Fruit fly (Drosophila melanogaster) whole organism, prepupa: Measurements from ENCODE around the gene CG31675.
A peak's percentile ranks its signal among the peaks of the same experiment; 100 is the strongest.

Experiments
- Blimp-1 ChIP-seq: fragments of 200-800 bp; sonication (Bioruptor generic); optimal IDR thresholded peaks from 3 replicates; lab custom pipeline; 2017; ENCODE audit warnings: missing biosample characterization, missing genetic modification characterization, mild to moderate bottlenecking, moderate library complexity, missing genetic modification reagents
- CG10631 ChIP-seq: fragments of 200-800 bp; sonication (Bioruptor generic); optimal IDR thresholded peaks from 2 replicates; lab custom pipeline; 2016; ENCODE audit warnings: missing biosample characterization, missing genetic modification characterization
- CG10669 ChIP-seq: fragments of 200-800 bp; sonication (Bioruptor generic); optimal IDR thresholded peaks from 3 replicates; lab custom pipeline; 2018; ENCODE audit warnings: missing biosample characterization, mild to moderate bottlenecking, missing genetic modification characterization, moderate library complexity
- CG11762 ChIP-seq: fragments of 200-800 bp; sonication (Bioruptor generic); optimal IDR thresholded peaks from 3 replicates; lab custom pipeline; 2016; ENCODE audit warnings: missing biosample characterization, missing genetic modification characterization; ENCODE audit not compliant: insufficient read depth
- CG11902 ChIP-seq: fragments of 200-800 bp; sonication (Bioruptor generic); optimal IDR thresholded peaks from 3 replicates; lab custom pipeline; 2016; ENCODE audit warnings: missing biosample characterization, missing genetic modification characterization
- CG1621 ChIP-seq: fragments of 200-800 bp; sonication (Bioruptor generic); optimal IDR thresholded peaks from 3 replicates; lab custom pipeline; 2018; ENCODE audit warnings: missing biosample characterization, mild to moderate bottlenecking, missing genetic modification characterization
- CG16779 ChIP-seq: fragments of 200-800 bp; sonication (Bioruptor generic); optimal IDR thresholded peaks from 3 replicates; lab custom pipeline; 2017; ENCODE audit warnings: missing biosample characterization, mild to moderate bottlenecking, missing genetic modification characterization
- CG3032 ChIP-seq: fragments of 200-800 bp; optimal IDR thresholded peaks from 2 replicates; lab custom pipeline; 2019; ENCODE audit warnings: missing biosample characterization, mild to moderate bottlenecking, missing genetic modification characterization, moderate library complexity
- CG31627 ChIP-seq: fragments of 200-800 bp; sonication (Bioruptor generic); optimal IDR thresholded peaks from 3 replicates; lab custom pipeline; 2016; ENCODE audit warnings: missing biosample characterization, missing genetic modification characterization
- CG32006 ChIP-seq: fragments of 200-800 bp; sonication (Bioruptor generic); optimal IDR thresholded peaks from 3 replicates; lab custom pipeline; 2017; ENCODE audit warnings: missing biosample characterization, mild to moderate bottlenecking, missing genetic modification characterization
- CG34406 ChIP-seq: fragments of 200-800 bp; sonication (Bioruptor generic); optimal IDR thresholded peaks from 3 replicates; lab custom pipeline; 2016; ENCODE audit warnings: missing biosample characterization, missing genetic modification characterization
- CG3919 ChIP-seq: fragments of 200-800 bp; sonication (Bioruptor generic); optimal IDR thresholded peaks from 3 replicates; lab custom pipeline; 2016; ENCODE audit warnings: missing biosample characterization, missing genetic modification characterization
- CG6163 ChIP-seq: fragments of 200-800 bp; sonication (Bioruptor generic); IDR thresholded peaks from 3 replicates; pipeline ENCODE4 v1.3.6; 2022; ENCODE audit warnings: missing biosample characterization, missing genetic modification characterization
- CG6276 ChIP-seq: fragments of 200-800 bp; sonication (Bioruptor generic); optimal IDR thresholded peaks from 2 replicates; lab custom pipeline; 2017; ENCODE audit warnings: missing biosample characterization, mild to moderate bottlenecking, missing genetic modification characterization
- CG7368 ChIP-seq: fragments of 200-800 bp; sonication (Bioruptor generic); optimal IDR thresholded peaks from 3 replicates; lab custom pipeline; 2016; ENCODE audit warnings: missing biosample characterization, missing genetic modification characterization
- CG8119 ChIP-seq: fragments of 200-800 bp; sonication (Bioruptor generic); IDR thresholded peaks from 3 replicates; pipeline ENCODE4 v1.3.6; 2022; ENCODE audit warnings: missing biosample characterization, missing genetic modification characterization
- CG8319 ChIP-seq: fragments of 200-800 bp; sonication (Bioruptor generic); optimal IDR thresholded peaks from 3 replicates; lab custom pipeline; 2016; ENCODE audit warnings: missing biosample characterization, missing genetic modification characterization
- CG8632 ChIP-seq: fragments of 200-800 bp; sonication (Bioruptor generic); optimal IDR thresholded peaks from 3 replicates; lab custom pipeline; 2016; ENCODE audit warnings: missing biosample characterization, missing genetic modification characterization
- Eip75B ChIP-seq: fragments of 200-800 bp; sonication (Bioruptor generic); optimal IDR thresholded peaks from 3 replicates; lab custom pipeline; 2016; ENCODE audit warnings: missing biosample characterization, missing genetic modification characterization
- Eip93F ChIP-seq: fragments of 200-800 bp; sonication (Bioruptor generic); optimal IDR thresholded peaks from 2 replicates; lab custom pipeline; 2016; ENCODE audit warnings: missing biosample characterization, mild to moderate bottlenecking, missing genetic modification characterization
- Ets21C ChIP-seq: fragments of 200-800 bp; sonication (Bioruptor generic); optimal IDR thresholded peaks from 3 replicates; lab custom pipeline; 2016; ENCODE audit warnings: missing biosample characterization, missing genetic modification characterization
- Ets96B ChIP-seq: fragments of 200-800 bp; optimal IDR thresholded peaks from 2 replicates; lab custom pipeline; 2019; ENCODE audit warnings: missing biosample characterization, mild to moderate bottlenecking, missing genetic modification characterization, moderate library complexity
- Gug ChIP-seq: fragments of 200-800 bp; sonication (Bioruptor generic); IDR thresholded peaks from 2 replicates; pipeline ENCODE4 v1.3.6; 2022; ENCODE audit warnings: missing biosample characterization, missing genetic modification characterization
- Hr38 ChIP-seq: sonication (Bioruptor generic); optimal IDR thresholded peaks from 2 replicates; lab custom pipeline; 2016; ENCODE audit warnings: missing biosample characterization, missing genetic modification characterization
- Hr39 ChIP-seq: fragments of 200-800 bp; sonication (Bioruptor generic); optimal IDR thresholded peaks from 2 replicates; lab custom pipeline; 2016; ENCODE audit warnings: missing biosample characterization, missing genetic modification characterization
- Hr4 ChIP-seq: fragments of 200-800 bp; sonication (Bioruptor generic); optimal IDR thresholded peaks from 3 replicates; lab custom pipeline; 2016; ENCODE audit warnings: missing biosample characterization, missing genetic modification characterization
- Lpt ChIP-seq: fragments of 200-800 bp; sonication (Bioruptor generic); optimal IDR thresholded peaks from 3 replicates; lab custom pipeline; 2016; ENCODE audit warnings: missing biosample characterization, missing genetic modification characterization
- Met ChIP-seq: fragments of 200-800 bp; sonication (Bioruptor generic); optimal IDR thresholded peaks from 3 replicates; lab custom pipeline; 2016; ENCODE audit warnings: missing biosample characterization, missing genetic modification characterization
- OdsH ChIP-seq: fragments of 200-800 bp; sonication (Bioruptor generic); optimal IDR thresholded peaks from 3 replicates; lab custom pipeline; 2016; ENCODE audit warnings: missing biosample characterization, missing genetic modification characterization
- Sox102F ChIP-seq: fragments of 200-800 bp; sonication (Bioruptor generic); optimal IDR thresholded peaks from 2 replicates; lab custom pipeline; 2016; ENCODE audit warnings: missing biosample characterization, mild to moderate bottlenecking, missing genetic modification characterization
- Sox14 ChIP-seq: fragments of 200-800 bp; sonication (Bioruptor generic); optimal IDR thresholded peaks from 3 replicates; lab custom pipeline; 2016; ENCODE audit warnings: missing biosample characterization, missing genetic modification characterization
- Sox15 ChIP-seq: fragments of 200-800 bp; sonication (Bioruptor generic); optimal IDR thresholded peaks from 3 replicates; lab custom pipeline; 2016; ENCODE audit warnings: missing biosample characterization, missing genetic modification characterization
- achi ChIP-seq: fragments of 200-800 bp; sonication (Bioruptor generic); optimal IDR thresholded peaks from 3 replicates; lab custom pipeline; 2016; ENCODE audit warnings: missing biosample characterization, missing genetic modification characterization
- cyc ChIP-seq: fragments of 200-800 bp; sonication (Bioruptor generic); optimal IDR thresholded peaks from 3 replicates; lab custom pipeline; 2016; ENCODE audit warnings: missing biosample characterization, missing genetic modification characterization
- dac ChIP-seq: fragments of 200-800 bp; sonication (Bioruptor generic); optimal IDR thresholded peaks from 2 replicates; lab custom pipeline; 2017; ENCODE audit warnings: missing biosample characterization, mild to moderate bottlenecking, missing genetic modification characterization
- dsx ChIP-seq: fragments of 200-800 bp; optimal IDR thresholded peaks from 3 replicates; lab custom pipeline; 2019; ENCODE audit warnings: missing biosample characterization, mild to moderate bottlenecking, missing genetic modification characterization, moderate library complexity; ENCODE audit not compliant: poor library complexity, severe bottlenecking
- eg ChIP-seq: fragments of 200-800 bp; sonication (Bioruptor generic); IDR thresholded peaks from 3 replicates; pipeline ENCODE4 v1.3.6; 2022; ENCODE audit warnings: missing biosample characterization, missing genetic modification characterization
- esn ChIP-seq: fragments of 200-800 bp; sonication (Bioruptor generic); optimal IDR thresholded peaks from 2 replicates; lab custom pipeline; 2016; ENCODE audit warnings: missing biosample characterization, mild to moderate bottlenecking, missing genetic modification characterization, moderate library complexity
- fd59A ChIP-seq: fragments of 200-800 bp; sonication (Bioruptor generic); optimal IDR thresholded peaks from 2 replicates; lab custom pipeline; 2017; ENCODE audit warnings: missing biosample characterization, mild to moderate bottlenecking, missing genetic modification characterization, missing genetic modification reagents
- fd85E ChIP-seq: fragments of 200-800 bp; sonication (Bioruptor generic); optimal IDR thresholded peaks from 3 replicates; lab custom pipeline; 2016; ENCODE audit warnings: missing biosample characterization, missing genetic modification characterization
- net ChIP-seq: fragments of 200-800 bp; sonication (Bioruptor generic); optimal IDR thresholded peaks from 3 replicates; lab custom pipeline; 2016; ENCODE audit warnings: missing biosample characterization, missing genetic modification characterization
- pdm3 ChIP-seq: fragments of 200-800 bp; sonication (Bioruptor generic); optimal IDR thresholded peaks from 3 replicates; lab custom pipeline; 2016; ENCODE audit warnings: missing biosample characterization, missing genetic modification characterization
- ss ChIP-seq, 2 experiments: fragments of 200-800 bp; sonication (Bioruptor generic); optimal IDR thresholded peaks; 2 replicates in 1 of 2; 3 replicates in 1 of 2; lab custom pipeline; 2017 to 2018; ENCODE audit warnings: mild to moderate bottlenecking in 2 of 2, missing biosample characterization in 2 of 2, missing genetic modification characterization in 2 of 2, moderate library complexity in 1 of 2
- svp ChIP-seq: fragments of 200-800 bp; sonication (Bioruptor generic); peaks from one replicate; lab custom pipeline; 2016; ENCODE audit warnings: missing biosample characterization, missing genetic modification characterization
- topi ChIP-seq: fragments of 200-800 bp; sonication (Bioruptor generic); optimal IDR thresholded peaks from 3 replicates; lab custom pipeline; 2016; ENCODE audit warnings: missing biosample characterization, missing genetic modification characterization
- vri ChIP-seq: fragments of 200-800 bp; sonication (Bioruptor generic); optimal IDR thresholded peaks from 3 replicates; lab custom pipeline; 2016; ENCODE audit warnings: missing biosample characterization, mild to moderate bottlenecking, missing genetic modification characterization

CG31675 gene

dm6 chr2L:20912789-20913300 lies 45.3 kb downstream of the CG31675 start (continued):
- TF ChIP-seq CG7368, result peak; percentile 71
- TF ChIP-seq CG10631 (GFP tag; lab: Kevin White, UChicago), result peak; percentile 54
- peak; percentile 68 for TF ChIP-seq Blimp-1 (GFP tag; lab: Kevin White, UChicago)
- peak; percentile 73 for TF ChIP-seq CG11762 (GFP tag; lab: Kevin White, UChicago)
- TF ChIP-seq CG3032 (tag; lab: Kevin White, UChicago), result peak; percentile 61
- TF ChIP-seq esn (GFP tag; lab: Kevin White, UChicago), result peak; percentile 71
- TF ChIP-seq CG8319 (GFP tag; lab: Kevin White, UChicago), result peak; percentile 77
- peak; percentile 58 for TF ChIP-seq achi (GFP tag; lab: Kevin White, UChicago)
- peak; percentile 41 for TF ChIP-seq vri (GFP tag; lab: Kevin White, UChicago)
- peak; percentile 49 for TF ChIP-seq Hr39 (GFP tag; lab: Kevin White, UChicago)
- TF ChIP-seq Sox102F, result peak; percentile 77
- peak; percentile 70 for TF ChIP-seq net (GFP tag; lab: Kevin White, UChicago)
- TF ChIP-seq CG6276 (GFP tag; lab: Kevin White, UChicago), result no peak
- TF ChIP-seq Ets96B, result peak; percentile 74
- no peak for TF ChIP-seq Hr38 (GFP tag; lab: Kevin White, UChicago)
- TF ChIP-seq ss (GFP tag; optimal IDR thresholded peaks at IDR 0.05; lab: Kevin White, UChicago), result peak; percentile 43 to 77
- TF ChIP-seq Eip75B, result peak; percentile 77
- TF ChIP-seq CG11902 (GFP tag; lab: Kevin White, UChicago), result peak; percentile 45
- peak; percentile 85 for TF ChIP-seq svp (GFP tag; lab: Kevin White, UChicago)
- TF ChIP-seq pdm3 (GFP tag; lab: Kevin White, UChicago), result peak; percentile 65
- peak; percentile 44 for TF ChIP-seq fd85E (GFP tag; lab: Kevin White, UChicago)
- TF ChIP-seq fd59A (GFP tag; lab: Kevin White, UChicago), result peak; percentile 33
- TF ChIP-seq eg, result peak; percentile 64; the same call in 2 of the 3 replicates
- TF ChIP-seq cyc (GFP tag; lab: Kevin White, UChicago), result peak; percentile 47
- peak; percentile 8 for TF ChIP-seq CG16779 (tag; lab: Kevin White, UChicago)
- no peak for TF ChIP-seq Gug (GFP tag; lab: Robert Waterston, UW)
- peak; percentile 66 for TF ChIP-seq OdsH (GFP tag; lab: Kevin White, UChicago)
- TF ChIP-seq Met (GFP tag; lab: Kevin White, UChicago), result peak; percentile 78
- TF ChIP-seq Sox15 (GFP tag; lab: Kevin White, UChicago), result peak; percentile 45
- peak; percentile 64 for TF ChIP-seq CG3919 (GFP tag; lab: Kevin White, UChicago)
- peak; percentile 70 for TF ChIP-seq topi (GFP tag; lab: Kevin White, UChicago)
- TF ChIP-seq CG31627 (GFP tag; lab: Kevin White, UChicago), result peak; percentile 59
- TF ChIP-seq CG1621 (tag; lab: Kevin White, UChicago), result peak; percentile 38
- TF ChIP-seq CG6163, result peak; percentile 63
- TF ChIP-seq, all 60 proteins: peak for 52

dm6 chr2L:20913528-20913927 lies 46.0 kb downstream of the CG31675 start:
- TF ChIP-seq CG1621 (tag; lab: Kevin White, UChicago) (no peak), vri (GFP tag; lab: Kevin White, UChicago) (peak; percentile 46), CG3032 (tag; lab: Kevin White, UChicago) (peak; percentile 5)

- TF ChIP-seq Met (GFP tag; lab: Kevin White, UChicago) (peak; percentile 60), Lpt (peak; percentile 75), CG8319 (GFP tag; lab: Kevin White, UChicago) (no peak), Eip93F (GFP tag; lab: Kevin White, UChicago) (no peak), Sox14 (GFP tag; lab: Kevin White, UChicago) (peak; percentile 53), cyc (GFP tag; lab: Kevin White, UChicago) (peak; percentile 30), CG16779 (tag; lab: Kevin White, UChicago) (no peak), Blimp-1 (GFP tag; lab: Kevin White, UChicago) (no peak), fd85E (GFP tag; lab: Kevin White, UChicago) (no peak), OdsH (GFP tag; lab: Kevin White, UChicago) (peak; percentile 76), dsx (GFP tag; lab: Kevin White, UChicago) (peak; percentile 59), dac (GFP tag; lab: Kevin White, UChicago) (no peak), Sox102F (peak; percentile 43), CG7368 (no peak), net (GFP tag; lab: Kevin White, UChicago) (peak; percentile 55), CG34406 (GFP tag; lab: Kevin White, UChicago) (peak; percentile 54), Hr4 (GFP tag; lab: Kevin White, UChicago) (peak; percentile 85), CG8119 (GFP tag; lab: Robert Waterston, UW) (peak; percentile 84), Ets21C (GFP tag; lab: Kevin White, UChicago) (peak; percentile 17), CG1621 (tag; lab: Kevin White, UChicago) (peak; percentile 46), esn (GFP tag; lab: Kevin White, UChicago) (peak; percentile 48), CG8632 (GFP tag; lab: Kevin White, UChicago) (peak; percentile 43), CG10669 (peak; percentile 69), CG32006 (GFP tag; lab: Kevin White, UChicago) (peak; percentile 82)
These were observed 47.7 kb downstream of the CG31675 start for dm6 chr2L:20915224-20915623.
